Worm (Caenorhabditis elegans) whole organism, L2 larva: Measurements from ENCODE around the gene sri-10.
"Not testable (repeated sequence)": the region's sequence is repeated elsewhere in the genome, so short reads cannot be mapped to it uniquely, and the experiment has no call there.

Experiments
- C34F6.9 ChIP-seq: fragments of 150-350 bp; optimal IDR thresholded peaks from 2 replicates; lab custom pipeline; 2014; ENCODE audit warnings: missing biosample characterization, missing genetic modification characterization
- F13H6.1 ChIP-seq: sonication (generic microtip); optimal IDR thresholded peaks from 2 replicates; lab custom pipeline; 2016; ENCODE audit warnings: missing genetic modification characterization, missing compliant biosample characterization
- Y55F3AM.14 ChIP-seq: fragments of 200-800 bp; sonication (Bioruptor generic); optimal IDR thresholded peaks from 2 replicates; lab custom pipeline; 2018; ENCODE audit warnings: mild to moderate bottlenecking, missing genetic modification characterization, missing compliant biosample characterization
- ZK546.5 ChIP-seq: sonication (generic microtip); optimal IDR thresholded peaks from 2 replicates; lab custom pipeline; 2017; ENCODE audit warnings: missing biosample characterization, missing genetic modification characterization
- alr-1 ChIP-seq: fragments of 150-350 bp; optimal IDR thresholded peaks from 2 replicates; lab custom pipeline; 2014; ENCODE audit warnings: missing biosample characterization, missing genetic modification characterization
- aly-2 ChIP-seq: fragments of 150-350 bp; optimal IDR thresholded peaks from 2 replicates; lab custom pipeline; 2014; ENCODE audit warnings: missing biosample characterization, missing genetic modification characterization
- ama-1 ChIP-seq: fragments of 150-350 bp; optimal IDR thresholded peaks from 2 replicates; lab custom pipeline; 2018; ENCODE audit warnings: inconsistent platforms
- blmp-1 ChIP-seq: sonication (generic microtip); optimal IDR thresholded peaks from 2 replicates; lab custom pipeline; 2017; ENCODE audit warnings: missing genetic modification characterization, mild to moderate bottlenecking, missing compliant biosample characterization, antibody characterized with exemption, moderate library complexity; ENCODE audit not compliant: insufficient read depth
- ceh-16 ChIP-seq: fragments of 150-350 bp; optimal IDR thresholded peaks from 2 replicates; lab custom pipeline; 2014; ENCODE audit warnings: missing biosample characterization, missing genetic modification characterization
- ceh-82 ChIP-seq: fragments of 150-350 bp; optimal IDR thresholded peaks from 2 replicates; lab custom pipeline; 2014; ENCODE audit warnings: missing biosample characterization, missing genetic modification characterization
- dmd-4 ChIP-seq: sonication (generic microtip); optimal IDR thresholded peaks from 2 replicates; lab custom pipeline; 2017; ENCODE audit warnings: missing biosample characterization, missing genetic modification characterization
- elt-1 ChIP-seq: fragments of 150-350 bp; optimal IDR thresholded peaks from 2 replicates; lab custom pipeline; 2014; ENCODE audit warnings: missing biosample characterization, missing genetic modification characterization
- elt-3 ChIP-seq: sonication (generic microtip); optimal IDR thresholded peaks from 2 replicates; lab custom pipeline; 2017; ENCODE audit warnings: missing biosample characterization, missing genetic modification characterization
- fos-1 ChIP-seq: fragments of 150-350 bp; optimal IDR thresholded peaks from 2 replicates; lab custom pipeline; 2014; ENCODE audit warnings: missing biosample characterization, missing genetic modification characterization
- lin-11 ChIP-seq: fragments of 150-350 bp; sonication (generic microtip); optimal IDR thresholded peaks from 2 replicates; lab custom pipeline; 2014; ENCODE audit warnings: missing biosample characterization, missing genetic modification characterization, inconsistent platforms, mixed read lengths
- lin-13 ChIP-seq: fragments of 150-350 bp; optimal IDR thresholded peaks from 2 replicates; lab custom pipeline; 2014; ENCODE audit warnings: missing biosample characterization, missing genetic modification reagents, missing genetic modification characterization
- lsy-2 ChIP-seq, 2 experiments: fragments of 150-350 bp in 1 of 2; sonication (generic microtip) in 1 of 2; optimal IDR thresholded peaks; 2 replicates each; lab custom pipeline; 2014 to 2017; ENCODE audit warnings: missing biosample characterization in 2 of 2, missing genetic modification characterization in 2 of 2
- mab-5 ChIP-seq: fragments of 150-350 bp; optimal IDR thresholded peaks from 2 replicates; lab custom pipeline; 2014; ENCODE audit warnings: missing biosample characterization, missing genetic modification characterization
- mbf-1 ChIP-seq: sonication (generic microtip); optimal IDR thresholded peaks from 2 replicates; lab custom pipeline; 2017; ENCODE audit warnings: missing biosample characterization, missing genetic modification characterization
- nhr-10 ChIP-seq: sonication (generic microtip); optimal IDR thresholded peaks from 2 replicates; lab custom pipeline; 2017; ENCODE audit warnings: missing biosample characterization, missing genetic modification characterization
- nhr-11 ChIP-seq: fragments of 150-350 bp; optimal IDR thresholded peaks from 2 replicates; lab custom pipeline; 2014; ENCODE audit warnings: missing biosample characterization, missing genetic modification characterization
- nhr-12 ChIP-seq: fragments of 150-350 bp; optimal IDR thresholded peaks from 2 replicates; lab custom pipeline; 2014; ENCODE audit warnings: missing biosample characterization, missing genetic modification characterization
- nhr-129 ChIP-seq: fragments of 150-350 bp; optimal IDR thresholded peaks from 2 replicates; lab custom pipeline; 2014; ENCODE audit warnings: missing biosample characterization, missing genetic modification characterization
- nhr-23 ChIP-seq: fragments of 150-350 bp; optimal IDR thresholded peaks from 2 replicates; lab custom pipeline; 2014; ENCODE audit warnings: missing biosample characterization, missing genetic modification reagents, missing genetic modification characterization
- nhr-25 ChIP-seq: fragments of 150-350 bp; sonication (generic microtip); optimal IDR thresholded peaks from 3 replicates; lab custom pipeline; 2014; ENCODE audit warnings: missing biosample characterization, missing genetic modification characterization
- nhr-77 ChIP-seq: fragments of 150-350 bp; optimal IDR thresholded peaks from 2 replicates; lab custom pipeline; 2014; ENCODE audit warnings: missing biosample characterization, missing genetic modification characterization
- skn-1 ChIP-seq: sonication (generic microtip); optimal IDR thresholded peaks from 2 replicates; lab custom pipeline; 2017; ENCODE audit warnings: missing biosample characterization, missing genetic modification characterization
- sma-3 ChIP-seq: sonication (generic microtip); optimal IDR thresholded peaks from 2 replicates; lab custom pipeline; 2016; ENCODE audit warnings: missing genetic modification reagents, missing genetic modification characterization, missing compliant biosample characterization
- snpc-4 ChIP-seq: fragments of 150-350 bp; optimal IDR thresholded peaks from 2 replicates; lab custom pipeline; 2014; ENCODE audit warnings: missing biosample characterization, missing genetic modification characterization
- unc-39 ChIP-seq: fragments of 150-350 bp; optimal IDR thresholded peaks from 2 replicates; lab custom pipeline; 2014; ENCODE audit warnings: missing biosample characterization, missing genetic modification characterization
- unc-55 ChIP-seq: fragments of 150-350 bp; sonication (generic microtip); optimal IDR thresholded peaks from 3 replicates; lab custom pipeline; 2014; ENCODE audit warnings: missing biosample characterization, missing genetic modification reagents, missing genetic modification characterization
- unc-62 ChIP-seq: fragments of 150-350 bp; optimal IDR thresholded peaks from 2 replicates; lab custom pipeline; 2014; ENCODE audit warnings: missing biosample characterization, missing genetic modification reagents, missing genetic modification characterization
- ztf-1 ChIP-seq: fragments of 200-800 bp; sonication (Bioruptor generic); conservative IDR thresholded peaks from 2 replicates; pipeline ENCODE4 v1.3.6; 2022; ENCODE audit warnings: missing genetic modification characterization, missing compliant biosample characterization
- ztf-11 ChIP-seq: sonication (generic microtip); optimal IDR thresholded peaks from 2 replicates; lab custom pipeline; 2017; ENCODE audit warnings: missing biosample characterization, missing genetic modification characterization
- ztf-4 ChIP-seq: fragments of 150-350 bp; optimal IDR thresholded peaks from 2 replicates; lab custom pipeline; 2014; ENCODE audit warnings: missing biosample characterization, missing genetic modification characterization

Gene sri-10

ce11 chrV:18762044-18762443 lies 44.3 kb downstream of the sri-10 start, which contains the start of gene F11D11.22:
Gene F11D11.22, plus strand, starts transcription at chrV:18762344.
- TF ChIP-seq ceh-16; unc-55; unc-62 (GFP tag; lab: Kevin White, UChicago): not testable (repeated sequence)

ce11 chrV:18761078-18761477 lies 45.2 kb downstream of the sri-10 start, which contains the start of gene F11D11.4:
Gene F11D11.4, plus strand, starts transcription at chrV:18761378.
- TF ChIP-seq skn-1 (tag; lab: Kevin White, UChicago) (no peak), unc-39 (tag; lab: Kevin White, UChicago) (no peak), lsy-2 (tag; optimal IDR thresholded peaks at IDR 0.05; lab: Kevin White, UChicago) (no peak), lin-13 (no peak), nhr-25 (tag; lab: Kevin White, UChicago) (no peak), elt-1 (no peak), nhr-11 (no peak), C34F6.9 (tag; lab: Kevin White, UChicago) (no peak), unc-55 (no peak), snpc-4 (tag; lab: Kevin White, UChicago) (no peak), dmd-4 (no peak)
- TF ChIP-seq, all 48 proteins: peak for 0

- TF ChIP-seq snpc-4 (tag; lab: Kevin White, UChicago), result no peak
- TF ChIP-seq dmd-4, result no peak
- no peak for TF ChIP-seq mab-5
- TF ChIP-seq ceh-82 (tag; lab: Kevin White, UChicago), result no peak
- no peak for TF ChIP-seq nhr-10
- no peak for TF ChIP-seq ztf-4 (tag; lab: Kevin White, UChicago)
- no peak for TF ChIP-seq nhr-12 (tag; lab: Kevin White, UChicago)
- TF ChIP-seq alr-1, result no peak
- no peak for TF ChIP-seq ZK546.5 (tag; lab: Kevin White, UChicago)
- no peak for TF ChIP-seq mbf-1
- TF ChIP-seq lin-11 (tag; lab: Kevin White, UChicago), result no peak
- TF ChIP-seq nhr-11, result no peak
- no peak for TF ChIP-seq nhr-23 (tag; lab: Kevin White, UChicago)
- TF ChIP-seq ztf-1 (GFP tag; lab: Robert Waterston, UW), result no peak
- TF ChIP-seq ceh-16, result no peak
- no peak for TF ChIP-seq skn-1 (tag; lab: Kevin White, UChicago)
Measured at ce11 chrV:18760174-18760573, 46.1 kb downstream of the sri-10 start, which contains the start of gene F11D11.3. Gene F11D11.3, minus strand, starts transcription at chrV:18760274.

ce11 chrV:18754328-18754727 lies 52.0 kb downstream of the sri-10 start, which contains the start of gene clec-254:
Gene clec-254, minus strand, starts transcription at chrV:18754428.
- not testable (repeated sequence) for TF ChIP-seq nhr-10; ama-1 (lab: Kevin White, UChicago); mab-5

ce11 chrV:18753036-18753435 lies 53.3 kb downstream of the sri-10 start, which contains the start of gene F11D11.6:
Gene F11D11.6, minus strand, starts transcription at chrV:18753136.
- TF ChIP-seq ama-1 (lab: Kevin White, UChicago) (no peak), nhr-129 (tag; lab: Kevin White, UChicago) (no peak), sma-3 (GFP tag; lab: Kevin White, UChicago) (no peak), F13H6.1 (tag; lab: Kevin White, UChicago) (no peak), aly-2 (tag; lab: Kevin White, UChicago) (no peak), mab-5 (no peak), lin-11 (tag; lab: Kevin White, UChicago) (no peak), ztf-11 (tag; lab: Kevin White, UChicago) (no peak), fos-1 (tag; lab: Kevin White, UChicago) (no peak), unc-39 (tag; lab: Kevin White, UChicago) (no peak), Y55F3AM.14 (GFP tag; lab: Kevin White, UChicago) (no peak), elt-3 (tag; lab: Kevin White, UChicago) (no peak), blmp-1 (tag; lab: Kevin White, UChicago) (no peak), unc-62 (GFP tag; lab: Kevin White, UChicago) (no peak), nhr-10 (no peak), nhr-77 (no peak), nhr-23 (tag; lab: Kevin White, UChicago) (no peak), nhr-12 (tag; lab: Kevin White, UChicago) (no peak), dmd-4 (no peak)
